Worm (Caenorhabditis elegans) whole organism, late embryonic: ENCODE results near the gene F59A6.11.

Source experiments
- ahr-1 ChIP-seq: sonication (generic microtip); optimal IDR thresholded peaks from 2 replicates; lab custom pipeline; 2016; ENCODE audit warnings: missing genetic modification characterization, missing compliant biosample characterization
- elt-2 ChIP-seq: sonication (generic microtip); optimal IDR thresholded peaks from 2 replicates; lab custom pipeline; 2016; ENCODE audit warnings: missing genetic modification reagents, missing genetic modification characterization, missing compliant biosample characterization
- fkh-10 ChIP-seq: fragments of 150-350 bp; optimal IDR thresholded peaks from 2 replicates; lab custom pipeline; 2014; ENCODE audit warnings: missing biosample characterization, missing genetic modification reagents, missing genetic modification characterization
- nfya-1 ChIP-seq: sonication (generic microtip); optimal IDR thresholded peaks from 2 replicates; lab custom pipeline; 2017; ENCODE audit warnings: missing genetic modification characterization, mild to moderate bottlenecking, missing compliant biosample characterization, antibody characterized with exemption, moderate library complexity
- nhr-11 ChIP-seq: fragments of 150-350 bp; optimal IDR thresholded peaks from 2 replicates; lab custom pipeline; 2014; ENCODE audit warnings: missing biosample characterization, missing genetic modification characterization
- npax-4 ChIP-seq: sonication (generic microtip); optimal IDR thresholded peaks from 2 replicates; lab custom pipeline; 2016; ENCODE audit warnings: missing genetic modification characterization, missing compliant biosample characterization
- pha-4 ChIP-seq: fragments of 150-350 bp; optimal IDR thresholded peaks from 2 replicates; lab custom pipeline; 2018; ENCODE audit warnings: missing biosample characterization, missing genetic modification reagents, missing genetic modification characterization
- pqm-1 ChIP-seq: sonication (generic microtip); optimal IDR thresholded peaks from 2 replicates; lab custom pipeline; 2016; ENCODE audit warnings: missing genetic modification characterization, missing compliant biosample characterization
- pros-1 ChIP-seq: fragments of 150-350 bp; optimal IDR thresholded peaks from 2 replicates; lab custom pipeline; 2014; ENCODE audit warnings: missing biosample characterization, missing genetic modification reagents, missing genetic modification characterization
- rnt-1 ChIP-seq: sonication (generic microtip); optimal IDR thresholded peaks from 2 replicates; lab custom pipeline; 2016; ENCODE audit warnings: missing genetic modification characterization, missing compliant biosample characterization
- sdc-2 ChIP-seq: sonication (generic microtip); optimal IDR thresholded peaks from 2 replicates; lab custom pipeline; 2016; ENCODE audit warnings: missing genotype, missing genetic modification characterization, missing compliant biosample characterization
- tbx-2 ChIP-seq: sonication (generic microtip); optimal IDR thresholded peaks from 2 replicates; lab custom pipeline; 2016; ENCODE audit warnings: missing genetic modification characterization, missing compliant biosample characterization
- tbx-7 ChIP-seq: sonication (generic microtip); optimal IDR thresholded peaks from 2 replicates; lab custom pipeline; 2016; ENCODE audit warnings: missing genotype, missing genetic modification characterization, missing compliant biosample characterization
- unc-86 ChIP-seq: sonication (generic microtip); optimal IDR thresholded peaks from 2 replicates; lab custom pipeline; 2016; ENCODE audit warnings: missing genetic modification characterization, missing compliant biosample characterization

ce11 chrII:4987257-4987656 lies 11.3 kb downstream of the F59A6.11 start:
- TF ChIP-seq pros-1 (no peak), fkh-10 (no peak), pha-4 (tag; lab: Kevin White, UChicago) (no peak), nhr-11 (tag; lab: Kevin White, UChicago) (no peak), tbx-2 (tag; lab: Kevin White, UChicago) (no peak), sdc-2 (tag; lab: Kevin White, UChicago) (no peak), rnt-1 (tag; lab: Kevin White, UChicago) (no peak), unc-86 (no peak), pqm-1 (no peak), npax-4 (tag; lab: Kevin White, UChicago) (no peak), nfya-1 (tag; lab: Kevin White, UChicago) (no peak), tbx-7 (tag; lab: Kevin White, UChicago) (no peak), ahr-1 (tag; lab: Kevin White, UChicago) (no peak), elt-2 (tag; lab: Kevin White, UChicago) (no peak)
